Worm (Caenorhabditis elegans): ENCODE data around the gene dct-15.

DNA sequence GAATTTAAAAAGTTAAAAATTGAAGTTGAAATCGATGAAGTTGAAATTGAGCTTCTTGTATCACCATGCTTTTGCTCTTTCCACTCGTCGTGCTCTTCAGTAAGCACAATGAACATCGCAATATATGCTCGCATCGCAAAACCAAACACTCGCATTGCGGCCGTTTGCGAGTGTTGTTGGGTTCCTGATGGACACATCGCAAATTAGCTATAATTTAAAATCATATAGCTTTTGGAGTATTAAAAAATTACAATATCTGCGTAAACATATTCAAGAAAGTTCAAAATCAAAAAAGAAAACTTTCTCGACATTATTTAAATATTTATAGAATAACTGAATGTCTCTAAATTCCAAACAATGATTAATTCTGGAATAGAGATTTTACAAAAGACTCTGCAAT lies 31.5 kb upstream of the dct-15 start, which contains the start of gene K07F5.17:
- no peak for TF ChIP-seq nhr-237 (tag; optimal IDR thresholded peaks at IDR 0.05)
- no peak for TF ChIP-seq unc-62 (GFP tag; optimal IDR thresholded peaks at IDR 0.05)
